Fruit fly (Drosophila melanogaster): Measurements from ENCODE around the gene loh.

Gene loh

DNA sequence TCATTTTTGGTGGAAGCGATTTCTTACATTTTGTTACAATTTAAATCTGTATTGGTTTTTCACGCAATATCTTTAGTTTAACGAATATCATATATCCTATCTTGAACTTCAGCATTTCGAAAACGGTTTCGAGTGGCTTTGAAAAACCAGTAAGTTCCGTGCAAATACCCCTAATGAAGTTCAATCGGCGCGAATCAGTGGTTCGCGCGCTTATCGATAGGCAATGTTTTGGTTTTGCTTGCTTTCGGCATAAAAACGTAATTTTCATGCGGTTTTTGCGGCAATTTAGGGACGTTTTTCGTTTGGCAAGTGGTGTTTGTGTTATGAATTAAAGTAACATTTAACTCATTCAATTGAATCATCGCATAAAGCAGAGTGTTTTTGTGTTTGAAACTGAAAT, 34.5 kb downstream of the loh start, which contains the start of gene RluA-2:
Gene RluA-2, plus strand, starts transcription at position 195 of the 400 bp plus-strand sequence.
- TF ChIP-seq Sox15 (GFP tag; optimal IDR thresholded peaks at IDR 0.05) (no peak), acj6 (GFP tag; optimal IDR thresholded peaks at IDR 0.05) (no peak), Eip78C (GFP tag) (no peak), CG16779 (tag; optimal IDR thresholded peaks at IDR 0.05) (no peak), CG3032 (tag; optimal IDR thresholded peaks at IDR 0.05) (no peak), CG7368 (GFP tag; optimal IDR thresholded peaks at IDR 0.05) (no peak)

DNA sequence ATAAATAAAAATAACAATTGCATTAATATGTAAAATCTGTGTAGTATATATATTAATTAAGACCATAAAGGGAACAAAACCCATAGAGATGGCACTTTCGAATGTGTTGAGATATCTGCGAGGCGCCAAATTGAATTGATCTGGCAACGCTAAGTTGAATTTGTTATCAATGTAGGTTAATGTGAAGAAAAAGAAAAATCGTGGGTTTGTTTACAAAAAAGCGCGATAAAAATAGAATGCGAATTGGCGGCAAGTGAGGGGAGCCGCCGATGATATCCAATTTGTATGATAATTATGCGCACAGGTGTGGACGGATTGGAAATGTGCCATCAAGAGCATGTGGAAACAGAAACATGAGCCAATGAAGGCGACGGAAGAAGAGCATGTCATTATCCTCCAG, 37.5 kb downstream of the loh start:
- TF ChIP-seq CG15336 (GFP tag; IDR thresholded peaks at IDR 0.05) = peak; percentile 33; the same call in 1 of the 2 replicates
- TF ChIP-seq Ets96B (tag; optimal IDR thresholded peaks at IDR 0.05) = no peak
- peak; percentile 59 for TF ChIP-seq fkh (GFP tag; optimal IDR thresholded peaks at IDR 0.05)
- TF ChIP-seq CG31627 (GFP tag; optimal IDR thresholded peaks at IDR 0.05) = no peak
- TF ChIP-seq CG8119 (GFP tag; IDR thresholded peaks at IDR 0.05) = peak; percentile 31; the same call in 1 of the 3 replicates

DNA sequence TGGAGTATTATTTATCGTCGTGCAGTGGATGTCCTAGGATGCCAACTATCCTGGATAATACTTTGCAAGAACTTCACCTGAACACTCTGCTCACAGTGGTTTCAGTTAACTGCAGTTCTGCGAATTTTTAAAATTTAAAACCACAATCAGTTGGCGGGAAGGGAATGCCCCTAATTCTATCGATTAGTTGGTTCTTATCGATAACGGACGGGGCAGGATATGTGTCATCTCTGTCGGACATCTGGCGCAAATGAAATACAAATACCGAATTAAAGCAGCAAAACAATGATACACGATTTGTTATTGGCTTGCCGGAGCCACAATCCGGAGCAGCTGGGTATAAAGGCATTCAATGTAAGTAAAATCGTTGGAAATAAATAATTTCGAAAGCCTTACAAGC, 40.7 kb downstream of the loh start, which contains the start of gene Grip75:
Gene Grip75, plus strand, starts transcription at position 223 of the 400 bp plus-strand sequence.
- TF ChIP-seq Gug (GFP tag; IDR thresholded peaks at IDR 0.05) (no peak), CG9139 (GFP tag; optimal IDR thresholded peaks at IDR 0.05) (no peak), Ets21C (GFP tag; optimal IDR thresholded peaks at IDR 0.05) (no peak), Ets96B (tag; optimal IDR thresholded peaks at IDR 0.05) (no peak), CG31627 (GFP tag; optimal IDR thresholded peaks at IDR 0.05) (no peak), Lpt (GFP tag; optimal IDR thresholded peaks at IDR 0.05) (no peak), cyc (GFP tag; optimal IDR thresholded peaks at IDR 0.05) (no peak), fkh (GFP tag; optimal IDR thresholded peaks at IDR 0.05) (no peak), CG4318 (GFP tag; optimal IDR thresholded peaks at IDR 0.05) (no peak)

DNA sequence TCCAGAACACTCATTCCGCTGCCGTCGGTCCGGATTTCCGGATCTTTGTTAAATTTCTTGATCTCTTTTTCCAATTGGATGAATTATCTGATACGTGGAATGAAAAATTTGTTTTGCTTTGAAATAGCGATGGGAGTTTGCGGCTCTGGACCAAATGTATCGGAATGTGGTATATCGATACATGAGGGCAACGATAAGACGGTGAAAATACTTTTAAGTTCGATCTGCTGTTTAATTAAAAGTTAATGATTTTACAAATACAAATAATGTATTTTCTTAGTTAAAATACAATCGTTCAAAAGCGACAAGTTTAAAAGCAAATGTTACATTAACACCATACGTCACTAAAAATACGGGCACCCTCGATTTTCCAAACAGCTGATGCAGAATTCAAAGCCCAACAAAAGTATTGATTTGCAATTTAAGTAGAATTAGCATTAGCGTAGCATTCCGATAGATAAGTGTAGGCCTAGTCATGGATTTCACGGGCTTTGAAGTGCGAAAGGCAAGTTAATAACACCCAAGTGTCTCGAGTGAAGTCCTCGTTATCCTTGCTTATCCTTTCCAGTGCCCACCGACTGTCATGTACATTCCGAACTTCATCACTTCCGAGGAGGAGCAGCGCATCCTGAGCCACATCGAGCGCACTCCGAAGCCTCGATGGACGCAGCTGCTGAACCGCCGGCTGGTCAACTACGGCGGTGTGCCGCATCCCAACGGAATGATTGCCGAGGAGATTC, 46.3 kb downstream of the loh start, which contains the start of the genes Cog4 and CG6144:
Gene Cog4, minus strand, starts transcription at position 139 of the 740 bp plus-strand sequence.
Gene CG6144, plus strand, starts transcription at position 211 of the 740 bp plus-strand sequence.
- no peak for TF ChIP-seq Hr4 (GFP tag; optimal IDR thresholded peaks at IDR 0.05)
- TF ChIP-seq lz (GFP tag; optimal IDR thresholded peaks at IDR 0.05) = peak; percentile 70
- peak; percentile 47 for TF ChIP-seq Eip93F (GFP tag; optimal IDR thresholded peaks at IDR 0.05)
- TF ChIP-seq esn (GFP tag; optimal IDR thresholded peaks at IDR 0.05) = peak; percentile 45

DNA sequence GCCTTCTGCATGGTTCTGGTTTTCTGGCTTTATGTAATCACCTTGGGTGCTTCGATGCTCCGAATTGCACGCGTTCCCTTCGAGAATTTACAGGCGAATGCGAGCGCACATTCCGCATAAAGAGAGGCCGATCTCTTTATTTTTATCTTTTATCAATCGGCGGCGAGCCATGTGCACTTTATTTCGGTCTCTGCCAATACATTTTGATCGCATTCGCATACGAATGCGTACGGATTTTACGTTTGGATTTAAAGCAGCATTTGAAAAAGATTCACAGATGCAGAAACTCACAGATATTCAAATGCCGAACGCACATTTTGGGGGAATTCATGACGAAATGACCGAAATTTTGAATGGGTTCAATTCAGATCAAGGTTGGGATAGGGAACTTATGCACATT, 49.0 kb downstream of the loh start, which contains the start of gene CG13144:
Gene CG13144, minus strand, starts transcription at position 101 of the 400 bp plus-strand sequence.
- TF ChIP-seq CG6792 (GFP tag; optimal IDR thresholded peaks at IDR 0.05) (no peak), CG1621 (tag; optimal IDR thresholded peaks at IDR 0.05) (no peak), fkh (GFP tag; optimal IDR thresholded peaks at IDR 0.05) (no peak), net (GFP tag; optimal IDR thresholded peaks at IDR 0.05) (no peak), CG11294 (GFP tag; IDR thresholded peaks at IDR 0.05) (no peak), topi (GFP tag; optimal IDR thresholded peaks at IDR 0.05) (no peak), CG9139 (GFP tag; optimal IDR thresholded peaks at IDR 0.05) (no peak), Sox102F (GFP tag; optimal IDR thresholded peaks at IDR 0.05) (no peak), achi (GFP tag; optimal IDR thresholded peaks at IDR 0.05) (no peak), OdsH (GFP tag; optimal IDR thresholded peaks at IDR 0.05) (no peak), Eip78C (GFP tag) (no peak), vri (GFP tag; optimal IDR thresholded peaks at IDR 0.05) (no peak)

DNA sequence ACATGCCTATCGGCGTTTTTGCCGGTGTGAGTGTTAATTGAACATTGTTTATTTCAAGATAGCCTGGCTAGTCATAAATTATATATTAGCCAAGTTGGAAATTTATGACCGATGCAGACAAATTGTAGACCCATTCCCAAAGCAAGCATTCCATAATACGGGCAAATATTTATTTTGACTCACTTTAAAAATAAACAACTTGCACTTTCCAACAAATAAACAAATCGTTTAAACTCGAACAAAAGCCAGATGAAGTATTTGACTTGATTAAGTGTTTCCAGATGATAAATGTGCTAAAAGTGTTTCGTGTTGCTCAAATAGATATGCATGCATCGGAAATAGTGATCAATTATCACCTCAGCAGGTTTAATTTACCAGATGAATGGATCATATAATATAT, 53.2 kb downstream of the loh start:
- no peak for TF ChIP-seq svp (GFP tag)
- peak; percentile 57 for TF ChIP-seq fkh (GFP tag; optimal IDR thresholded peaks at IDR 0.05)

Measured in whole organism, prepupa.